Fruit fly (Drosophila melanogaster): ENCODE data around the gene c11.1.

Gene c11.1

DNA sequence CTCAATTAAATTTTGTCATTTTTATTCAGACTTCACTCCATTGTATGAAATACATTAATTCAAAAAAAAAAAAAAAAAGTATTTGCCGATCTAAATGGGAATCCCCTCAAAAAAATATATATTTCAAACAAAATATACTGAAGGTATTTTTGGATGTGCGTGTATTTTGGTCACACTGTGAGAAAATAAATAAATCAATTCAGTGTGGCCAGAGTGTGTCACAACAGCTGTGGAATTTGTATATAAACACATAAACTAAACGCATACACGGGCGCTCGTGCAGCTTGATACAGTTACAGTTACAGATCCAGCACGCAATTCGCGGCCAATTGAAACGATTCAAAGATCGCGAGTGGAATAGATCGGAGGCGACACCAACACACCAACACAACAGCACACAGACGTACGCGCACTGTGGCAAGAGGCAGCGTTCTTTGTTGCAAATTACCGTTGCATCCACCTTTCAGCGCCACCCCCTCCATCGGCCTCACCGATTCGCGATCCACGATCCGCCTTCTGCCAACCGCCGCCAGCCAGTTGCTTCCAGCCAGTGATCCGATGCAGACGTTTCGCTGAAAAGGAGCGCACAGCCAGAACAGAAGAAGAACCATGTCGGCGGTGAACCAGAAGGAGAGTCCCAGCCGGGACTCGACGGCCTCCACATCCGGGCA is 32.6 kb downstream of the c11.1 start, which contains the start of gene CG17754 (continued):
- TF ChIP-seq Pdp1 (GFP tag; optimal IDR thresholded peaks at IDR 0.05) (no peak), nom (GFP tag; optimal IDR thresholded peaks at IDR 0.05) (peak; percentile 48), CG33557 (GFP tag; optimal IDR thresholded peaks at IDR 0.05) (no peak), ranshi (GFP tag; IDR thresholded peaks at IDR 0.05) (no peak), CG13424 (tag; optimal IDR thresholded peaks at IDR 0.05) (no peak), Sox102F (GFP tag; optimal IDR thresholded peaks at IDR 0.05) (no peak), CG30020 (tag; optimal IDR thresholded peaks at IDR 0.05) (peak; percentile 17), C15 (GFP tag; IDR thresholded peaks at IDR 0.05) (no peak), CG8290 (GFP tag; optimal IDR thresholded peaks at IDR 0.05) (peak; percentile 9), CG8290 (tag; optimal IDR thresholded peaks at IDR 0.05) (no peak), CG17829 (tag; optimal IDR thresholded peaks at IDR 0.05) (peak; percentile 0), HLH4C (GFP tag; IDR thresholded peaks at IDR 0.05; ENCODE audit: partially characterized antibody) (no peak), Dp (GFP tag; optimal IDR thresholded peaks at IDR 0.05) (peak; percentile 33), CG33213 (GFP tag; optimal IDR thresholded peaks at IDR 0.05) (peak; percentile 35), CG11504 (tag; optimal IDR thresholded peaks at IDR 0.05) (peak; percentile 40), Elba2 (GFP tag; optimal IDR thresholded peaks at IDR 0.05) (peak; percentile 19), crp (GFP tag; optimal IDR thresholded peaks at IDR 0.05) (peak; percentile 21 to 83), nerfin-1 (tag; optimal IDR thresholded peaks at IDR 0.05) (peak; percentile 83), row (GFP tag; IDR thresholded peaks at IDR 0.05) (peak; percentile 34; the same call in 1 of the 3 replicates), MESR4 (GFP tag; optimal IDR thresholded peaks at IDR 0.05) (peak; percentile 50), pzg (GFP tag; optimal IDR thresholded peaks at IDR 0.05) (peak; percentile 61), MBD-R2 (GFP tag; IDR thresholded peaks at IDR 0.05) (peak; percentile 87), CG3847 (GFP tag; IDR thresholded peaks at IDR 0.05) (peak; percentile 38), CoRest (tag; optimal IDR thresholded peaks at IDR 0.05) (peak; percentile 79), chinmo (GFP tag; IDR thresholded peaks at IDR 0.05; ENCODE audit: partially characterized antibody) (0 out of 4 replicates have a peak, but pooled peaks have one; percentile 47), Mes4 (GFP tag; optimal IDR thresholded peaks at IDR 0.05) (no peak), HmgZ (tag; optimal IDR thresholded peaks at IDR 0.05) (peak; percentile 2), trem (tag; optimal IDR thresholded peaks at IDR 0.05) (peak; percentile 29), Hmr (GFP tag; optimal IDR thresholded peaks at IDR 0.05) (peak; percentile 21), CG9797 (GFP tag; optimal IDR thresholded peaks at IDR 0.05) (peak; percentile 78), gfzf (GFP tag; optimal IDR thresholded peaks at IDR 0.05) (peak; percentile 82), CG14710 (tag; optimal IDR thresholded peaks at IDR 0.05) (peak; percentile 47), BEAF-32 (GFP tag; optimal IDR thresholded peaks at IDR 0.05) (peak; percentile 31), CG2712 (tag; optimal IDR thresholded peaks at IDR 0.05) (peak; percentile 13), mirr (GFP tag; optimal IDR thresholded peaks at IDR 0.05) (no peak), sd (tag; optimal IDR thresholded peaks at IDR 0.05) (peak; percentile 85), sens (GFP tag) (peak; percentile 6), CG31388 (GFP tag; optimal IDR thresholded peaks at IDR 0.05) (no peak), twi (tag; optimal IDR thresholded peaks at IDR 0.05) (no peak), CG1603 (tag; optimal IDR thresholded peaks at IDR 0.05) (peak; percentile 8), CG14050 (GFP tag; IDR thresholded peaks at IDR 0.05) (no peak), Sin3A (optimal IDR thresholded peaks at IDR 0.05) (no peak), E2f2 (GFP tag; IDR thresholded peaks at IDR 0.05) (peak; percentile 57), CG4617 (GFP tag; optimal IDR thresholded peaks at IDR 0.05; ENCODE audit: borderline replicate concordance) (peak; percentile 16)

Measured in whole organism, embryonic.